Worm (Caenorhabditis elegans) whole organism, mixed stage, embryonic: Measurements from ENCODE around the gene npr-36.

Experiments
- bed-3 ChIP-seq: fragments of 200-800 bp; sonication (Bioruptor generic); optimal IDR thresholded peaks from 3 replicates; lab custom pipeline; 2018; ENCODE audit warnings: mild to moderate bottlenecking, missing genetic modification characterization, moderate library complexity, missing compliant biosample characterization
- lin-13 ChIP-seq: fragments of 150-350 bp; optimal IDR thresholded peaks from 2 replicates; lab custom pipeline; 2014; ENCODE audit warnings: missing biosample characterization, missing genetic modification characterization
- lsy-2 ChIP-seq: fragments of 150-350 bp; optimal IDR thresholded peaks from 2 replicates; lab custom pipeline; 2014; ENCODE audit warnings: missing biosample characterization, missing genetic modification characterization
- nhr-12 ChIP-seq: fragments of 150-350 bp; optimal IDR thresholded peaks from 2 replicates; lab custom pipeline; 2014; ENCODE audit warnings: missing biosample characterization, missing genetic modification characterization
- sem-2 ChIP-seq: fragments of 200-800 bp; sonication (Bioruptor generic); optimal IDR thresholded peaks from 2 replicates; lab custom pipeline; 2018; ENCODE audit warnings: mild to moderate bottlenecking, missing genetic modification characterization, missing compliant biosample characterization
- unc-120 ChIP-seq: sonication (generic microtip); optimal IDR thresholded peaks from 2 replicates; lab custom pipeline; 2017; ENCODE audit warnings: missing genetic modification characterization, missing compliant biosample characterization; ENCODE audit not compliant: poor library complexity, severe bottlenecking
- ztf-11 ChIP-seq: fragments of 150-350 bp; optimal IDR thresholded peaks from 2 replicates; lab custom pipeline; 2014; ENCODE audit warnings: missing biosample characterization, missing genetic modification characterization

- TF ChIP-seq lsy-2 (tag; lab: Kevin White, UChicago) = no peak
- TF ChIP-seq ztf-11 (tag; lab: Kevin White, UChicago) = no peak
- no peak for TF ChIP-seq lin-13 (tag; lab: Kevin White, UChicago)
- TF ChIP-seq sem-2 (GFP tag; lab: Kevin White, UChicago) = no peak
- no peak for TF ChIP-seq unc-120 (tag; lab: Kevin White, UChicago)
- no peak for TF ChIP-seq nhr-12 (tag; lab: Kevin White, UChicago)
- no peak for TF ChIP-seq bed-3
Measured at ce11 chrX:17320572-17320971, 39.0 kb upstream of the npr-36 start.
